Fruit fly (Drosophila melanogaster) whole organism, adult: ENCODE results near the gene Hexo2.

Experiments
- CG11617 ChIP-seq: fragments of 200-800 bp; sonication (Bioruptor generic); optimal IDR thresholded peaks from 2 replicates; lab custom pipeline; 2017; ENCODE audit warnings: mild to moderate bottlenecking, missing biosample characterization, missing genetic modification reagents, missing genetic modification characterization
- CG12768 ChIP-seq: fragments of 200-800 bp; sonication (Bioruptor generic); optimal IDR thresholded peaks from 2 replicates; lab custom pipeline; 2017; ENCODE audit warnings: missing biosample characterization, missing genetic modification characterization, mild to moderate bottlenecking, moderate library complexity, missing genetic modification reagents
- CG14711 ChIP-seq: fragments of 200-800 bp; sonication (Bioruptor generic); optimal IDR thresholded peaks from 2 replicates; lab custom pipeline; 2018; ENCODE audit warnings: missing biosample characterization, mild to moderate bottlenecking, missing genetic modification characterization, moderate library complexity
- CG1620 ChIP-seq: fragments of 200-800 bp; sonication (Bioruptor generic); optimal IDR thresholded peaks from 2 replicates; lab custom pipeline; 2016; ENCODE audit warnings: missing biosample characterization, missing genetic modification characterization
- CG33017 ChIP-seq: fragments of 200-800 bp; sonication (Bioruptor generic); optimal IDR thresholded peaks from 2 replicates; lab custom pipeline; 2018; ENCODE audit warnings: missing biosample characterization, mild to moderate bottlenecking, missing genetic modification characterization, moderate library complexity
- CG5204 ChIP-seq: fragments of 200-800 bp; sonication (Bioruptor generic); optimal IDR thresholded peaks from 2 replicates; lab custom pipeline; 2016; ENCODE audit warnings: missing biosample characterization, missing genetic modification characterization
- CG7045 ChIP-seq: fragments of 200-800 bp; sonication (Bioruptor generic); optimal IDR thresholded peaks from 2 replicates; lab custom pipeline; 2017; ENCODE audit warnings: missing biosample characterization, mild to moderate bottlenecking, missing genetic modification characterization
- CG7101 ChIP-seq: fragments of 200-800 bp; sonication (Bioruptor generic); optimal IDR thresholded peaks from 2 replicates; lab custom pipeline; 2018; ENCODE audit warnings: missing biosample characterization, mild to moderate bottlenecking, missing genetic modification characterization, moderate library complexity
- Clk ChIP-seq: fragments of 200-800 bp; sonication (Bioruptor generic); optimal IDR thresholded peaks from 2 replicates; lab custom pipeline; 2017; ENCODE audit warnings: missing biosample characterization, missing genetic modification characterization
- Crg-1 ChIP-seq: fragments of 200-800 bp; sonication (Bioruptor generic); optimal IDR thresholded peaks from 2 replicates; lab custom pipeline; 2016; ENCODE audit warnings: missing biosample characterization, missing genetic modification characterization
- Hr96 ChIP-seq: fragments of 200-800 bp; sonication (Bioruptor generic); optimal IDR thresholded peaks from 2 replicates; lab custom pipeline; 2016; ENCODE audit warnings: missing biosample characterization, missing genetic modification characterization
- Mnt ChIP-seq: fragments of 200-800 bp; sonication (Bioruptor generic); optimal IDR thresholded peaks from 2 replicates; lab custom pipeline; 2016; ENCODE audit warnings: missing biosample characterization, mild to moderate bottlenecking, missing genetic modification characterization
- bab1 ChIP-seq: fragments of 200-800 bp; sonication (Bioruptor generic); optimal IDR thresholded peaks from 3 replicates; lab custom pipeline; 2019; ENCODE audit warnings: missing biosample characterization, mild to moderate bottlenecking, missing genetic modification characterization, moderate library complexity
- cic ChIP-seq: fragments of 200-800 bp; sonication (Bioruptor generic); optimal IDR thresholded peaks from 2 replicates; lab custom pipeline; 2017; ENCODE audit warnings: missing biosample characterization, mild to moderate bottlenecking, missing genetic modification characterization, moderate library complexity
- cnc ChIP-seq, 2 experiments: fragments of >200 bp; optimal IDR thresholded peaks; 2 replicates each; lab custom pipeline; 2017
- kay ChIP-seq: fragments of 200-800 bp; sonication (Bioruptor generic); peaks from one replicate; lab custom pipeline; 2016; ENCODE audit warnings: missing biosample characterization, missing genetic modification characterization, borderline replicate concordance
- ovo ChIP-seq: fragments of 200-800 bp; sonication (Bioruptor generic); optimal IDR thresholded peaks from 2 replicates; lab custom pipeline; 2016; ENCODE audit warnings: missing biosample characterization, missing genetic modification characterization
- pad ChIP-seq: fragments of 200-800 bp; sonication (Bioruptor generic); optimal IDR thresholded peaks from 3 replicates; lab custom pipeline; 2017; ENCODE audit warnings: missing biosample characterization, missing genetic modification characterization, mild to moderate bottlenecking, moderate library complexity, missing genetic modification reagents
- tj ChIP-seq: fragments of 200-800 bp; sonication (Bioruptor generic); optimal IDR thresholded peaks from 3 replicates; lab custom pipeline; 2017; ENCODE audit warnings: missing biosample characterization, mild to moderate bottlenecking, missing genetic modification characterization, moderate library complexity
- toe ChIP-seq: fragments of 200-800 bp; sonication (Bioruptor generic); optimal IDR thresholded peaks from 2 replicates; lab custom pipeline; 2016; ENCODE audit warnings: missing biosample characterization, missing genetic modification characterization

Hexo2 gene

DNA sequence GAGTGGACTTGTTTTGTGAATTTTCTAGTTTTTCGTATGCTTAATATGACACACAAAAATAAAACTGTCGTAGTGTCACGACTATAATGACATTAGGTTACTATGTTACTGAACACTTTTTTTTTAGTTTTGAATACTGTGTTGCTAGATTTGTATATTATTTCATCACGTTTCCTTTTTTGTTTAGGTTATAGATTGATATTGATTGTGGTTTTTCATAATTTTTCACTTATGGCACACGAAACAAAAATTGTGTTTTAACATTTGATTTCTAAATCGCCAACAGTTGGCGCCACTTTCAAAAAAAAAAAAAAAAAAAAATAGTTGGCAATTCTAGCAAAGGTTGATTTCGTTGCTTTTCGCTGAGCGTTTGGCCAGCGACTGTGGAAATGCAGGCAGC lies 15.9 kb upstream of the Hexo2 start, which contains the start of gene CG11294:
Gene CG11294, minus strand, starts transcription at position 101 of the 400 bp plus-strand sequence.
- TF ChIP-seq CG11617 (GFP tag; lab: Kevin White, UChicago) (no peak), pad (GFP tag; lab: Kevin White, UChicago) (no peak), CG1620 (GFP tag; lab: Kevin White, UChicago) (no peak), CG33017 (tag; lab: Kevin White, UChicago) (no peak), CG5204 (no peak), toe (GFP tag; lab: Kevin White, UChicago) (no peak), cic (GFP tag; lab: Kevin White, UChicago) (no peak), Clk (GFP tag; lab: Kevin White, UChicago) (no peak)

DNA sequence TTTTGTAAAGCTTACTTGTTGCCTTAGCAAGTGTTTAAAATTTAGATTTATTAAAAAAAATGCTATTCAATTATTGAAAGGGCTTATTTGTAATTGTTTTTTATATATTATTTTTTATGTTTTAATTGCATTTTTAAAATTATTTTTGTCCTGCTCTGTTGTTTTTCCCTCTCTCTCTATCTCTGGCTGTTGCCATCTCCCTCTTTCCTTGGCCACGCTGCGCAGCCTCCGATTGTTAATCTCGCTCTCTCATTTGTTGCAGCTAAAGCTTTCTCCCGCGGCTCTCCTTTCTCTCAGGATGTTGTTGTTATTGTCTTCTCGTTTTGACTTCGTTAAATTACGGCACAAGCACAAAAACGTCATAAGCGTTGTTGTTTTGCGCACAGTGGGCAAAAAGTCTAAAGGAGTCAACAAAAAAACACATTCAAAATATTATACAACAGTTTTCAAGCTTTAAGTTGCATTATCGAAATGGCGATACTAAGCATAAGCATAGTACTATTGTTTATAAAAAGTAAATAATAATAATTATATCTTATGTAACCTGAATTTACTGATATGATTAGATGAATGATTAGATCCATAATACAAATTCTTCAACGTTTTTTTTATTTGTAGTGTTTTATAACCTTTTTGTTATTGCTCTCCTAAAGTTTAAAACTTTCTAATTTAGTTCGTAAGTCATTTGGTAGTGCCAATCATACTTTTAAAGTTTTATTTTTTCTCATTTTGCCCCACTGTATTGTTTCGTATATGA lies 15.2 kb upstream of the Hexo2 start:
- no peak for TF ChIP-seq cnc (optimal IDR thresholded peaks at IDR 0.05; lab: Kevin White, UChicago)
- TF ChIP-seq bab1 (GFP tag; lab: Kevin White, UChicago), result no peak
- TF ChIP-seq ovo, result no peak
- no peak for TF ChIP-seq tj (GFP tag; lab: Kevin White, UChicago)
- TF ChIP-seq CG33017 (tag; lab: Kevin White, UChicago), result no peak
- no peak for TF ChIP-seq Crg-1 (GFP tag; lab: Kevin White, UChicago)
- no peak for TF ChIP-seq CG14711 (tag; lab: Kevin White, UChicago)
- no peak for TF ChIP-seq CG7101 (tag; lab: Kevin White, UChicago)
- TF ChIP-seq pad (GFP tag; lab: Kevin White, UChicago), result no peak
- TF ChIP-seq kay, result no peak
- TF ChIP-seq Clk (GFP tag; lab: Kevin White, UChicago), result no peak
- no peak for TF ChIP-seq CG1620 (GFP tag; lab: Kevin White, UChicago)
- no peak for TF ChIP-seq CG7045 (GFP tag; lab: Kevin White, UChicago)
- no peak for TF ChIP-seq CG11617 (GFP tag; lab: Kevin White, UChicago)
- no peak for TF ChIP-seq CG12768 (GFP tag; lab: Kevin White, UChicago)
- no peak for TF ChIP-seq Mnt (GFP tag; lab: Kevin White, UChicago)
- TF ChIP-seq toe (GFP tag; lab: Kevin White, UChicago), result no peak
- TF ChIP-seq CG5204, result no peak

DNA sequence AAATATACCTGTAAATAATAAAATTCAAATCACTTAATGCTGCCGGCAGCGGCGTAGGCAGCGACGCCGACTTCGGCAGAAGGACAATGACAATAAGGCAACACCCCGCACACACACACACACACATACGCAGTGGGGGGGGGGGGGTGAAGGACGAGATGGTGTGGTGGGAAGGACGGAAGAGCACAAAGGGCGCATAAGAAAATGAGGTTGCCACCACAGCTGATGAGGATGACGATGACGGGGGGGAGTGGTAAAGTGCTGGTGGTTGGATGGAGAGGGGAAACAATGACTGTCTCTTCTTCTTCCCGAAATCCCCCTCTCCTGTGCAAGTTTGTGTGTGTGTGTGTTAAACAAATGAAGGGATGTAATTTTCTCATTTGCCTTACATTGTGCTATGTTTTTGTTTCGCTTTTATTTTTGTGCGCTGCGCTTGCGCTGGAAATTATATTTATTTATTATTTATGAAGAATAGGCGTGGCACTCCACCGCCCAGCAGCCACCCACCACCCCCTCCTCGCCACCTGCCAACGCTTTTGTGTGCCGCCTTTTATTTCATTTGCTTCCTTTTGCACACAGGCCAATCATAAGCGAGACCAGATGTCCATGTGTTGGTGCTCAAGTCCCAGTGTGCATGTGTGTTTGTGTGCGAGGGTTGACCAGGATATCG lies 14.5 kb upstream of the Hexo2 start:
- TF ChIP-seq CG1620 (GFP tag; lab: Kevin White, UChicago) (no peak), cic (GFP tag; lab: Kevin White, UChicago) (no peak), Crg-1 (GFP tag; lab: Kevin White, UChicago) (no peak), CG7101 (tag; lab: Kevin White, UChicago) (no peak), CG12768 (GFP tag; lab: Kevin White, UChicago) (no peak), Mnt (GFP tag; lab: Kevin White, UChicago) (no peak), CG5204 (no peak), cnc (optimal IDR thresholded peaks at IDR 0.05; lab: Kevin White, UChicago) (no peak), tj (GFP tag; lab: Kevin White, UChicago) (no peak), ovo (no peak), CG7045 (GFP tag; lab: Kevin White, UChicago) (no peak), CG11617 (GFP tag; lab: Kevin White, UChicago) (no peak), Hr96 (GFP tag; lab: Kevin White, UChicago) (no peak), Clk (GFP tag; lab: Kevin White, UChicago) (no peak), kay (no peak), CG33017 (tag; lab: Kevin White, UChicago) (no peak), CG14711 (tag; lab: Kevin White, UChicago) (no peak), pad (GFP tag; lab: Kevin White, UChicago) (no peak), bab1 (GFP tag; lab: Kevin White, UChicago) (no peak)

DNA sequence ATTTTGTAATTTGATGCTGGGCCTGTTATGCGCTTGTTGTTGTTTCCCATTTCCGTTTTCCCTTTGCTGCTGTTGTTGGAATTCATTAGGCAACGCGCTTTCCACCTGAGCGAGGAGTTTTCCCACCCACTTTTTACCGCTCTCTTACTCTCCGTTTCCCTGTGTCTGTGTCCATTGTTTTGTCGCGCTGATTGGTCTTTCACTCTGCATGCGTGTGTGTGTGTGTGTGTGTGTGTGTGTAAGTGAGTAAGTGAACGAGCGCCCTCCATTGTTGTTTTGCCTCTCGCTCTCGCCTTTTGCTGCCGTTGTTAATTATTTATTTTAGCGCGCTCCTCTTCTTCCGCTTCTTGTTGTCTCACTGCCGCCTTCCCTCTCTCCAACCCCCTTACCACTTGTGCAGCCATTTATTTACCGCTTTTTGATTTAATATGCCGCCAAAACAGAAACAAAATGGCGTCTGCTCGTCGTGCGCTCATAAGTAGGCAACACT lies 13.3 kb upstream of the Hexo2 start:
- TF ChIP-seq bab1 (GFP tag; lab: Kevin White, UChicago) (no peak), toe (GFP tag; lab: Kevin White, UChicago) (no peak), CG11617 (GFP tag; lab: Kevin White, UChicago) (no peak), CG5204 (no peak), ovo (no peak), CG7101 (tag; lab: Kevin White, UChicago) (no peak), CG12768 (GFP tag; lab: Kevin White, UChicago) (no peak), Hr96 (GFP tag; lab: Kevin White, UChicago) (no peak), CG33017 (tag; lab: Kevin White, UChicago) (no peak), CG1620 (GFP tag; lab: Kevin White, UChicago) (no peak), CG14711 (tag; lab: Kevin White, UChicago) (no peak), Crg-1 (GFP tag; lab: Kevin White, UChicago) (no peak)
